Fruit fly (Drosophila melanogaster) whole organism, prepupa: ENCODE data around the gene CG34287.
A peak's percentile ranks its signal among the peaks of the same experiment; 100 is the strongest.

Experiments
- Blimp-1 ChIP-seq: fragments of 200-800 bp; sonication (Bioruptor generic); optimal IDR thresholded peaks from 3 replicates; lab custom pipeline; 2017; ENCODE audit warnings: missing biosample characterization, missing genetic modification characterization, mild to moderate bottlenecking, moderate library complexity, missing genetic modification reagents
- CG10669 ChIP-seq: fragments of 200-800 bp; sonication (Bioruptor generic); optimal IDR thresholded peaks from 3 replicates; lab custom pipeline; 2018; ENCODE audit warnings: missing biosample characterization, mild to moderate bottlenecking, missing genetic modification characterization, moderate library complexity
- CG11762 ChIP-seq: fragments of 200-800 bp; sonication (Bioruptor generic); optimal IDR thresholded peaks from 3 replicates; lab custom pipeline; 2016; ENCODE audit warnings: missing biosample characterization, missing genetic modification characterization; ENCODE audit not compliant: insufficient read depth
- CG11902 ChIP-seq: fragments of 200-800 bp; sonication (Bioruptor generic); optimal IDR thresholded peaks from 3 replicates; lab custom pipeline; 2016; ENCODE audit warnings: missing biosample characterization, missing genetic modification characterization
- CG15336 ChIP-seq: fragments of 200-800 bp; sonication (Bioruptor generic); IDR thresholded peaks from 2 replicates; pipeline ENCODE4 v1.3.6; 2022; ENCODE audit warnings: missing biosample characterization, missing genetic modification characterization
- CG1621 ChIP-seq: fragments of 200-800 bp; sonication (Bioruptor generic); optimal IDR thresholded peaks from 3 replicates; lab custom pipeline; 2018; ENCODE audit warnings: missing biosample characterization, mild to moderate bottlenecking, missing genetic modification characterization
- CG16779 ChIP-seq: fragments of 200-800 bp; sonication (Bioruptor generic); optimal IDR thresholded peaks from 3 replicates; lab custom pipeline; 2017; ENCODE audit warnings: missing biosample characterization, mild to moderate bottlenecking, missing genetic modification characterization
- CG3032 ChIP-seq: fragments of 200-800 bp; optimal IDR thresholded peaks from 2 replicates; lab custom pipeline; 2019; ENCODE audit warnings: missing biosample characterization, mild to moderate bottlenecking, missing genetic modification characterization, moderate library complexity
- CG31627 ChIP-seq: fragments of 200-800 bp; sonication (Bioruptor generic); optimal IDR thresholded peaks from 3 replicates; lab custom pipeline; 2016; ENCODE audit warnings: missing biosample characterization, missing genetic modification characterization
- CG32006 ChIP-seq: fragments of 200-800 bp; sonication (Bioruptor generic); optimal IDR thresholded peaks from 3 replicates; lab custom pipeline; 2017; ENCODE audit warnings: missing biosample characterization, mild to moderate bottlenecking, missing genetic modification characterization
- CG3919 ChIP-seq: fragments of 200-800 bp; sonication (Bioruptor generic); optimal IDR thresholded peaks from 3 replicates; lab custom pipeline; 2016; ENCODE audit warnings: missing biosample characterization, missing genetic modification characterization
- CG4318 ChIP-seq: fragments of 200-800 bp; sonication (Bioruptor generic); optimal IDR thresholded peaks from 3 replicates; lab custom pipeline; 2017; ENCODE audit warnings: missing biosample characterization, mild to moderate bottlenecking, missing genetic modification characterization
- CG6792 ChIP-seq: fragments of 200-800 bp; sonication (Bioruptor generic); optimal IDR thresholded peaks from 3 replicates; lab custom pipeline; 2016; ENCODE audit warnings: missing biosample characterization, missing genetic modification characterization
- CG6808 ChIP-seq: fragments of 200-800 bp; sonication (Bioruptor generic); optimal IDR thresholded peaks from 3 replicates; lab custom pipeline; 2017; ENCODE audit warnings: missing biosample characterization, missing genetic modification characterization, mild to moderate bottlenecking, moderate library complexity, missing genetic modification reagents
- CG7368 ChIP-seq: fragments of 200-800 bp; sonication (Bioruptor generic); optimal IDR thresholded peaks from 3 replicates; lab custom pipeline; 2016; ENCODE audit warnings: missing biosample characterization, missing genetic modification characterization
- CG8119 ChIP-seq: fragments of 200-800 bp; sonication (Bioruptor generic); IDR thresholded peaks from 3 replicates; pipeline ENCODE4 v1.3.6; 2022; ENCODE audit warnings: missing biosample characterization, missing genetic modification characterization
- CG8632 ChIP-seq: fragments of 200-800 bp; sonication (Bioruptor generic); optimal IDR thresholded peaks from 3 replicates; lab custom pipeline; 2016; ENCODE audit warnings: missing biosample characterization, missing genetic modification characterization
- CG9139 ChIP-seq: fragments of 200-800 bp; sonication (Bioruptor generic); optimal IDR thresholded peaks from 3 replicates; lab custom pipeline; 2017; ENCODE audit warnings: missing biosample characterization, mild to moderate bottlenecking, missing genetic modification characterization
- Eip75B ChIP-seq: fragments of 200-800 bp; sonication (Bioruptor generic); optimal IDR thresholded peaks from 3 replicates; lab custom pipeline; 2016; ENCODE audit warnings: missing biosample characterization, missing genetic modification characterization
- Eip78C ChIP-seq: fragments of 200-800 bp; sonication (Bioruptor generic); peaks from one replicate; lab custom pipeline; 2016; ENCODE audit warnings: missing biosample characterization, missing genetic modification characterization
- Ets21C ChIP-seq: fragments of 200-800 bp; sonication (Bioruptor generic); optimal IDR thresholded peaks from 3 replicates; lab custom pipeline; 2016; ENCODE audit warnings: missing biosample characterization, missing genetic modification characterization
- Gug ChIP-seq: fragments of 200-800 bp; sonication (Bioruptor generic); IDR thresholded peaks from 2 replicates; pipeline ENCODE4 v1.3.6; 2022; ENCODE audit warnings: missing biosample characterization, missing genetic modification characterization
- Hr38 ChIP-seq: sonication (Bioruptor generic); optimal IDR thresholded peaks from 2 replicates; lab custom pipeline; 2016; ENCODE audit warnings: missing biosample characterization, missing genetic modification characterization
- Hr39 ChIP-seq: fragments of 200-800 bp; sonication (Bioruptor generic); optimal IDR thresholded peaks from 2 replicates; lab custom pipeline; 2016; ENCODE audit warnings: missing biosample characterization, missing genetic modification characterization
- Lpt ChIP-seq: fragments of 200-800 bp; sonication (Bioruptor generic); optimal IDR thresholded peaks from 3 replicates; lab custom pipeline; 2016; ENCODE audit warnings: missing biosample characterization, missing genetic modification characterization
- Smox ChIP-seq: fragments of 200-800 bp; sonication (Bioruptor generic); optimal IDR thresholded peaks from 3 replicates; lab custom pipeline; 2016; ENCODE audit warnings: missing biosample characterization, missing genetic modification characterization
- Sox102F ChIP-seq: fragments of 200-800 bp; sonication (Bioruptor generic); optimal IDR thresholded peaks from 2 replicates; lab custom pipeline; 2016; ENCODE audit warnings: missing biosample characterization, mild to moderate bottlenecking, missing genetic modification characterization
- Sox14 ChIP-seq: fragments of 200-800 bp; sonication (Bioruptor generic); optimal IDR thresholded peaks from 3 replicates; lab custom pipeline; 2016; ENCODE audit warnings: missing biosample characterization, missing genetic modification characterization
- Sox15 ChIP-seq: fragments of 200-800 bp; sonication (Bioruptor generic); optimal IDR thresholded peaks from 3 replicates; lab custom pipeline; 2016; ENCODE audit warnings: missing biosample characterization, missing genetic modification characterization
- achi ChIP-seq: fragments of 200-800 bp; sonication (Bioruptor generic); optimal IDR thresholded peaks from 3 replicates; lab custom pipeline; 2016; ENCODE audit warnings: missing biosample characterization, missing genetic modification characterization
- acj6 ChIP-seq: fragments of 200-800 bp; sonication (Bioruptor generic); optimal IDR thresholded peaks from 3 replicates; lab custom pipeline; 2016; ENCODE audit warnings: missing biosample characterization, missing genetic modification characterization
- cyc ChIP-seq: fragments of 200-800 bp; sonication (Bioruptor generic); optimal IDR thresholded peaks from 3 replicates; lab custom pipeline; 2016; ENCODE audit warnings: missing biosample characterization, missing genetic modification characterization
- dac ChIP-seq: fragments of 200-800 bp; sonication (Bioruptor generic); optimal IDR thresholded peaks from 2 replicates; lab custom pipeline; 2017; ENCODE audit warnings: missing biosample characterization, mild to moderate bottlenecking, missing genetic modification characterization
- esn ChIP-seq: fragments of 200-800 bp; sonication (Bioruptor generic); optimal IDR thresholded peaks from 2 replicates; lab custom pipeline; 2016; ENCODE audit warnings: missing biosample characterization, mild to moderate bottlenecking, missing genetic modification characterization, moderate library complexity
- fd59A ChIP-seq: fragments of 200-800 bp; sonication (Bioruptor generic); optimal IDR thresholded peaks from 2 replicates; lab custom pipeline; 2017; ENCODE audit warnings: missing biosample characterization, mild to moderate bottlenecking, missing genetic modification characterization, missing genetic modification reagents
- fd85E ChIP-seq: fragments of 200-800 bp; sonication (Bioruptor generic); optimal IDR thresholded peaks from 3 replicates; lab custom pipeline; 2016; ENCODE audit warnings: missing biosample characterization, missing genetic modification characterization
- fkh ChIP-seq: fragments of 200-800 bp; sonication (Bioruptor generic); optimal IDR thresholded peaks from 3 replicates; lab custom pipeline; 2017; ENCODE audit warnings: missing biosample characterization, mild to moderate bottlenecking, missing genetic modification characterization, moderate library complexity
- lz ChIP-seq: fragments of 200-800 bp; sonication (Bioruptor generic); optimal IDR thresholded peaks from 3 replicates; lab custom pipeline; 2016; ENCODE audit warnings: missing biosample characterization, missing genetic modification characterization
- net ChIP-seq: fragments of 200-800 bp; sonication (Bioruptor generic); optimal IDR thresholded peaks from 3 replicates; lab custom pipeline; 2016; ENCODE audit warnings: missing biosample characterization, missing genetic modification characterization
- pdm3 ChIP-seq: fragments of 200-800 bp; sonication (Bioruptor generic); optimal IDR thresholded peaks from 3 replicates; lab custom pipeline; 2016; ENCODE audit warnings: missing biosample characterization, missing genetic modification characterization
- salr ChIP-seq, 2 experiments: fragments of 200-800 bp; sonication (Bioruptor generic); optimal IDR thresholded peaks; 3 replicates each; lab custom pipeline; 2016 to 2018; ENCODE audit warnings: missing biosample characterization in 2 of 2, missing genetic modification characterization in 2 of 2, mild to moderate bottlenecking in 1 of 2
- ss ChIP-seq, 2 experiments: fragments of 200-800 bp; sonication (Bioruptor generic); optimal IDR thresholded peaks; 2 replicates in 1 of 2; 3 replicates in 1 of 2; lab custom pipeline; 2017 to 2018; ENCODE audit warnings: mild to moderate bottlenecking in 2 of 2, missing biosample characterization in 2 of 2, missing genetic modification characterization in 2 of 2, moderate library complexity in 1 of 2
- svp ChIP-seq: fragments of 200-800 bp; sonication (Bioruptor generic); peaks from one replicate; lab custom pipeline; 2016; ENCODE audit warnings: missing biosample characterization, missing genetic modification characterization
- vri ChIP-seq: fragments of 200-800 bp; sonication (Bioruptor generic); optimal IDR thresholded peaks from 3 replicates; lab custom pipeline; 2016; ENCODE audit warnings: missing biosample characterization, mild to moderate bottlenecking, missing genetic modification characterization

The CG34287 gene

DNA sequence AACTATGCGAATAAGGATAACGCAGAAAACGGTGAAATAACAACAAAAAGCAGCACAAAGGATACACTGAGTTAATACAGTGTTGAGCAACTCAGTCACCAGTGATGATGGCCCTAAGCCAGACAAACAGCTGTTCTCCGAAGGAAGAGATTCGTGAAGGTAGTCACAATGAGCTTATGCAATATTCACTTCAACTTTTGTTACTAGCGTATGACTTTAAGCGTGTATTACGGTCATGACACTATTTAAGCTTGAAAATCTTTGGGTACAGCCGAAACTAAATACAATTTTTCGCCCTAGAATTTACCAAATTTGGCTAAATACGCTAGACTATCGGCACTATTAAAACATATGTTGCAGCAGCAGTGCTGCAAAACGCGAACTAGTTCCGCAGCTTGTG is 3.1 kb downstream of the CG34287 start, which contains the start of the genes disp and ECSIT:
Gene disp, minus strand, starts transcription at position 97 of the 400 bp plus-strand sequence.
Gene ECSIT, plus strand, starts transcription at position 371 of the 400 bp plus-strand sequence.
- TF ChIP-seq CG6808 (GFP tag; lab: Kevin White, UChicago): no peak
- peak; percentile 35 for TF ChIP-seq fd59A (GFP tag; lab: Kevin White, UChicago)
- no peak for TF ChIP-seq net
- TF ChIP-seq vri (GFP tag; lab: Kevin White, UChicago): peak; percentile 55
- TF ChIP-seq Hr38: no peak
- TF ChIP-seq CG3919 (GFP tag; lab: Kevin White, UChicago): no peak
- TF ChIP-seq CG8119 (GFP tag; lab: Robert Waterston, UW): no peak
- peak; percentile 55 for TF ChIP-seq cyc (GFP tag; lab: Kevin White, UChicago)
- TF ChIP-seq CG1621: no peak
- peak; percentile 62 for TF ChIP-seq esn (GFP tag; lab: Kevin White, UChicago)
- TF ChIP-seq Gug (GFP tag; lab: Robert Waterston, UW): no peak
- no peak for TF ChIP-seq svp (GFP tag; lab: Kevin White, UChicago)
- peak; percentile 57 for TF ChIP-seq lz (GFP tag; lab: Kevin White, UChicago)
- TF ChIP-seq CG11762 (GFP tag; lab: Kevin White, UChicago): peak; percentile 33
- no peak for TF ChIP-seq salr (GFP tag; optimal IDR thresholded peaks at IDR 0.05; lab: Kevin White, UChicago)
- no peak for TF ChIP-seq CG3032 (tag; lab: Kevin White, UChicago)
- peak; percentile 54 for TF ChIP-seq CG31627 (GFP tag; lab: Kevin White, UChicago)
- no peak for TF ChIP-seq CG9139
- TF ChIP-seq fkh (GFP tag; lab: Kevin White, UChicago): no peak
- TF ChIP-seq CG7368 (GFP tag; lab: Kevin White, UChicago): no peak
- TF ChIP-seq Sox14: peak; percentile 87
- TF ChIP-seq Sox15 (GFP tag; lab: Kevin White, UChicago): peak; percentile 6
- peak; percentile 49 for TF ChIP-seq Hr39
- no peak for TF ChIP-seq CG4318 (GFP tag; lab: Kevin White, UChicago)
- no peak for TF ChIP-seq CG8632 (GFP tag; lab: Kevin White, UChicago)
- no peak for TF ChIP-seq fd85E (GFP tag; lab: Kevin White, UChicago)
- TF ChIP-seq pdm3: no peak
- TF ChIP-seq Eip78C (GFP tag; lab: Kevin White, UChicago): no peak
- no peak for TF ChIP-seq dac (GFP tag; lab: Kevin White, UChicago)

- TF ChIP-seq achi (GFP tag; lab: Kevin White, UChicago) (no peak), Lpt (GFP tag; lab: Kevin White, UChicago) (no peak), CG10669 (GFP tag; lab: Kevin White, UChicago) (no peak), Eip75B (no peak), lz (GFP tag; lab: Kevin White, UChicago) (no peak)
These were observed 7.6 kb downstream of the CG34287 start for dm6 chr3R:5860736-5861217.

DNA sequence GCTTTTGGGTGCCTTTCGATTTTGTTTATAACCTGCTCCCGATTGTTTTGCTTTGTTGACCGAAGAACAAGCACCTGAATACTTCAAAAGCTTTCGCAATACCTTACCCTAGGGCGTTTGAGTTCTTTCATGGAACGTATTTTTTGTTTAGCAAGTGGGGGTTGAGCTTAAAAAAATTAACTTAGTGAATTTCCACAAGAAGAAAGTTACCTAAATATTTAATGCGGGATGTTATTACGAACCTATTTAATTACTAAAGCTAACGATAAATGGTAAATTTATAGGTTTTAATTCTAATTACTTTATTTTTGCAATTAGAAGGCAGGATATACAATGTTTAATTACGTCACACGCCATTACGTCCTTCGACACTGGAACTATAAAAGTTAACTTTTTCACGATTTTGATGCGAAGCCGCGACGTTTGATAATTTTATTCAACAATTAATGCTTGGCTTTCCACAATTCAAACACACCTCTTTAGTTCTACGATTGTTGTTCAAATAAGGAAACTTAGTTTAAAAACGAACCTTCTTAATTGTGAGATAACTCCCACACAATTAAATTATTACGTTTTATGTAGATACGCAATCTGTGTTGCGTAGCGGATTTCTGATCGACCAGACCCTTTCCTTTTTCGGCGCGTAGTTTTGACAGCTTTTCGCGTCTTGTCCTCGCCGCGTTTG is 8.2 kb downstream of the CG34287 start:
- peak; percentile 58 for TF ChIP-seq fkh (GFP tag; lab: Kevin White, UChicago)
- TF ChIP-seq Sox102F: peak; percentile 29
- peak; percentile 34 for TF ChIP-seq Eip75B
- no peak for TF ChIP-seq CG7368 (GFP tag; lab: Kevin White, UChicago)
- TF ChIP-seq CG6808 (GFP tag; lab: Kevin White, UChicago): peak; percentile 8
- no peak for TF ChIP-seq CG9139
- TF ChIP-seq Smox: peak; percentile 62
- peak; percentile 26; the same call in 1 of the 2 replicates for TF ChIP-seq CG15336 (GFP tag; lab: Robert Waterston, UW)
- TF ChIP-seq Blimp-1 (GFP tag; lab: Kevin White, UChicago): peak; percentile 74
- TF ChIP-seq CG8632 (GFP tag; lab: Kevin White, UChicago): peak; percentile 5
- TF ChIP-seq CG31627 (GFP tag; lab: Kevin White, UChicago): peak; percentile 49
- TF ChIP-seq fd59A (GFP tag; lab: Kevin White, UChicago): peak; percentile 40
- peak; percentile 74 for TF ChIP-seq CG32006
- TF ChIP-seq ss (GFP tag; optimal IDR thresholded peaks at IDR 0.05; lab: Kevin White, UChicago): peak in 1 of 2 experiments; percentile 4
- TF ChIP-seq net: peak; percentile 46
- TF ChIP-seq lz (GFP tag; lab: Kevin White, UChicago): peak; percentile 61
- TF ChIP-seq Hr39: peak; percentile 43
- peak; percentile 16 for TF ChIP-seq Ets21C (GFP tag; lab: Kevin White, UChicago)
- peak; percentile 22 for TF ChIP-seq CG3032 (tag; lab: Kevin White, UChicago)
- TF ChIP-seq cyc (GFP tag; lab: Kevin White, UChicago): peak; percentile 40
- no peak for TF ChIP-seq CG16779 (tag; lab: Kevin White, UChicago)
- TF ChIP-seq CG6792 (GFP tag; lab: Kevin White, UChicago): peak; percentile 12
- peak; percentile 58 for TF ChIP-seq acj6
- TF ChIP-seq CG4318 (GFP tag; lab: Kevin White, UChicago): peak; percentile 59
- TF ChIP-seq CG11902 (GFP tag; lab: Kevin White, UChicago): peak; percentile 6
- no peak for TF ChIP-seq CG3919 (GFP tag; lab: Kevin White, UChicago)
- peak; percentile 85 for TF ChIP-seq Eip78C (GFP tag; lab: Kevin White, UChicago)
